Worm (Caenorhabditis elegans) whole organism, early embryonic: ENCODE results near the gene F53F8.4.

Experiments used
- B0310.2 ChIP-seq: sonication (generic microtip); optimal IDR thresholded peaks from 2 replicates; lab custom pipeline; 2016; ENCODE audit warnings: mild to moderate bottlenecking, missing genetic modification characterization, missing compliant biosample characterization
- F13C5.2 ChIP-seq: sonication (generic microtip); optimal IDR thresholded peaks from 2 replicates; lab custom pipeline; 2017; ENCODE audit warnings: mild to moderate bottlenecking, missing genetic modification characterization, inconsistent platforms, missing compliant biosample characterization
- aly-1 ChIP-seq: sonication (generic microtip); optimal IDR thresholded peaks from 2 replicates; lab custom pipeline; 2016; ENCODE audit warnings: missing genetic modification characterization, missing compliant biosample characterization
- ama-1 ChIP-seq: fragments of 150-350 bp; optimal IDR thresholded peaks from 2 replicates; lab custom pipeline; 2014
- ceh-13 ChIP-seq: fragments of 200-800 bp; sonication (Bioruptor generic); optimal IDR thresholded peaks from 2 replicates; lab custom pipeline; 2018; ENCODE audit warnings: mild to moderate bottlenecking, missing genetic modification characterization, missing compliant biosample characterization
- ceh-36 ChIP-seq: sonication (generic microtip); optimal IDR thresholded peaks from 2 replicates; lab custom pipeline; 2016; ENCODE audit warnings: missing genetic modification characterization, inconsistent platforms, missing compliant biosample characterization
- ets-7 ChIP-seq: sonication (generic microtip); optimal IDR thresholded peaks from 2 replicates; lab custom pipeline; 2016; ENCODE audit warnings: missing genotype, missing genetic modification characterization, missing compliant biosample characterization
- flt-1 ChIP-seq: fragments of 200-800 bp; sonication (Bioruptor generic); IDR thresholded peaks from 2 replicates; pipeline ENCODE4 v1.3.6; 2022; ENCODE audit warnings: missing genetic modification characterization, missing compliant biosample characterization
- hmbx-1 ChIP-seq: sonication (generic microtip); optimal IDR thresholded peaks from 2 replicates; lab custom pipeline; 2016; ENCODE audit warnings: mild to moderate bottlenecking, missing genetic modification characterization, missing compliant biosample characterization
- hmg-4 ChIP-seq: fragments of 200-800 bp; sonication (Bioruptor generic); optimal IDR thresholded peaks from 2 replicates; lab custom pipeline; 2018; ENCODE audit warnings: mild to moderate bottlenecking, missing genetic modification characterization, missing compliant biosample characterization
- hnd-1 ChIP-seq: sonication (generic microtip); optimal IDR thresholded peaks from 2 replicates; lab custom pipeline; 2016; ENCODE audit warnings: missing genetic modification characterization, missing compliant biosample characterization
- pes-1 ChIP-seq: fragments of 200-800 bp; sonication (Bioruptor generic); IDR thresholded peaks from 2 replicates; pipeline ENCODE4 v1.3.6; 2022; ENCODE audit warnings: missing genetic modification reagents, missing genetic modification characterization, missing compliant biosample characterization
- scrt-1 ChIP-seq: fragments of 200-800 bp; sonication (Bioruptor generic); IDR thresholded peaks from 2 replicates; pipeline ENCODE4 v1.3.6; 2022; ENCODE audit warnings: missing genetic modification characterization, missing compliant biosample characterization
- sea-1 ChIP-seq: fragments of 200-800 bp; sonication (Bioruptor generic); conservative IDR thresholded peaks from 2 replicates; pipeline ENCODE4 v1.3.6; 2022; ENCODE audit warnings: missing genetic modification characterization, missing compliant biosample characterization
- tbx-11 ChIP-seq: fragments of 200-800 bp; sonication (Bioruptor generic); IDR thresholded peaks from 2 replicates; pipeline ENCODE4 v1.3.6; 2022; ENCODE audit warnings: missing genetic modification characterization, missing compliant biosample characterization
- tbx-37 ChIP-seq: fragments of 200-800 bp; sonication (Bioruptor generic); conservative IDR thresholded peaks from 2 replicates; pipeline ENCODE4 v1.3.6; 2022; ENCODE audit warnings: missing genetic modification reagents, missing genetic modification characterization, missing compliant biosample characterization
- tra-4 ChIP-seq: sonication (generic microtip); optimal IDR thresholded peaks from 2 replicates; lab custom pipeline; 2017; ENCODE audit warnings: missing genetic modification characterization, missing compliant biosample characterization

F53F8.4 gene

ce11 chrV:20691585-20691984 lies at the start of gene F53F8.4:
Gene F53F8.4 (minus strand): TSS chrV:20691685.
- TF ChIP-seq B0310.2 (tag; lab: Kevin White, UChicago) (no peak), tra-4 (tag; lab: Kevin White, UChicago) (no peak), tbx-37 (no peak), sea-1 (GFP tag; lab: Robert Waterston, UW) (no peak), hmbx-1 (tag; lab: Kevin White, UChicago) (no peak), scrt-1 (no peak), ceh-36 (tag; lab: Kevin White, UChicago) (no peak), pes-1 (GFP tag; lab: Robert Waterston, UW) (no peak), hnd-1 (tag; lab: Kevin White, UChicago) (no peak), ceh-13 (GFP tag; lab: Kevin White, UChicago) (no peak), hmg-4 (no peak)

ce11 chrV:20739387-20739786 lies 47.9 kb upstream of the F53F8.4 start:
- TF ChIP-seq F13C5.2 (tag; lab: Kevin White, UChicago) (no peak), hmg-4 (no peak), ama-1 (lab: Kevin White, UChicago) (no peak)

- TF ChIP-seq aly-1 (tag; lab: Kevin White, UChicago) (no peak), ceh-13 (GFP tag; lab: Kevin White, UChicago) (no peak), sea-1 (GFP tag; lab: Robert Waterston, UW) (no peak), tra-4 (tag; lab: Kevin White, UChicago) (no peak), B0310.2 (tag; lab: Kevin White, UChicago) (no peak), scrt-1 (no peak), pes-1 (GFP tag; lab: Robert Waterston, UW) (no peak), ceh-36 (tag; lab: Kevin White, UChicago) (no peak), F13C5.2 (tag; lab: Kevin White, UChicago) (no peak)
Measured at ce11 chrV:20734658-20735057, 43.2 kb upstream of the F53F8.4 start, which contains the start of gene srxa-6. Gene srxa-6 (plus strand): TSS chrV:20734958.

- no peak for TF ChIP-seq sea-1 (GFP tag; lab: Robert Waterston, UW)
- TF ChIP-seq tbx-37: no peak
- TF ChIP-seq hmbx-1 (tag; lab: Kevin White, UChicago): no peak
- TF ChIP-seq aly-1 (tag; lab: Kevin White, UChicago): no peak
- no peak for TF ChIP-seq B0310.2 (tag; lab: Kevin White, UChicago)
Measured at ce11 chrV:20731787-20732186, 40.3 kb upstream of the F53F8.4 start, which contains the start of gene srxa-1. Gene srxa-1 (plus strand): TSS chrV:20732087.

ce11 chrV:20728763-20729350 lies 37.4 kb upstream of the F53F8.4 start, which contains the start of gene ipla-3:
Gene ipla-3 (minus strand): TSS chrV:20729272.
- TF ChIP-seq aly-1 (tag; lab: Kevin White, UChicago) (no peak), pes-1 (GFP tag; lab: Robert Waterston, UW) (no peak), tbx-11 (GFP tag; lab: Robert Waterston, UW) (no peak), scrt-1 (no peak), flt-1 (GFP tag; lab: Robert Waterston, UW) (no peak), ceh-36 (tag; lab: Kevin White, UChicago) (no peak), hmbx-1 (tag; lab: Kevin White, UChicago) (no peak), F13C5.2 (tag; lab: Kevin White, UChicago) (no peak), hnd-1 (tag; lab: Kevin White, UChicago) (no peak), hmg-4 (no peak), ama-1 (lab: Kevin White, UChicago) (no peak)

ce11 chrV:20727458-20727857 lies 36.0 kb upstream of the F53F8.4 start:
- no peak for TF ChIP-seq ceh-13 (GFP tag; lab: Kevin White, UChicago)
- no peak for TF ChIP-seq tra-4 (tag; lab: Kevin White, UChicago)
- TF ChIP-seq flt-1 (GFP tag; lab: Robert Waterston, UW): no peak
- TF ChIP-seq scrt-1: no peak
- no peak for TF ChIP-seq hmbx-1 (tag; lab: Kevin White, UChicago)
- TF ChIP-seq ama-1 (lab: Kevin White, UChicago): no peak
- no peak for TF ChIP-seq tbx-11 (GFP tag; lab: Robert Waterston, UW)
- TF ChIP-seq ets-7 (tag; lab: Kevin White, UChicago): no peak
- no peak for TF ChIP-seq sea-1 (GFP tag; lab: Robert Waterston, UW)
- no peak for TF ChIP-seq ceh-36 (tag; lab: Kevin White, UChicago)
- TF ChIP-seq F13C5.2 (tag; lab: Kevin White, UChicago): no peak
- TF ChIP-seq aly-1 (tag; lab: Kevin White, UChicago): no peak
- no peak for TF ChIP-seq B0310.2 (tag; lab: Kevin White, UChicago)
- no peak for TF ChIP-seq hmg-4
- TF ChIP-seq hnd-1 (tag; lab: Kevin White, UChicago): no peak
- TF ChIP-seq pes-1 (GFP tag; lab: Robert Waterston, UW): no peak
- TF ChIP-seq tbx-37: no peak

ce11 chrV:20722447-20722846 lies 31.0 kb upstream of the F53F8.4 start:
- no peak for TF ChIP-seq ets-7 (tag; lab: Kevin White, UChicago)
- TF ChIP-seq F13C5.2 (tag; lab: Kevin White, UChicago): no peak
- no peak for TF ChIP-seq hmbx-1 (tag; lab: Kevin White, UChicago)
- no peak for TF ChIP-seq flt-1 (GFP tag; lab: Robert Waterston, UW)
- no peak for TF ChIP-seq tra-4 (tag; lab: Kevin White, UChicago)
- TF ChIP-seq B0310.2 (tag; lab: Kevin White, UChicago): no peak
- TF ChIP-seq tbx-11 (GFP tag; lab: Robert Waterston, UW): no peak
- TF ChIP-seq hnd-1 (tag; lab: Kevin White, UChicago): no peak
- TF ChIP-seq tbx-37: no peak
- TF ChIP-seq ceh-36 (tag; lab: Kevin White, UChicago): no peak
- no peak for TF ChIP-seq ama-1 (lab: Kevin White, UChicago)
